Worm (Caenorhabditis elegans) whole organism, L1 larva: ENCODE data around the gene R160.2.

Experiments used
- C16A3.4 ChIP-seq: fragments of 150-350 bp; optimal IDR thresholded peaks from 2 replicates; lab custom pipeline; 2014; ENCODE audit warnings: missing biosample characterization, missing genetic modification characterization
- F16B12.6 ChIP-seq: fragments of 150-350 bp; optimal IDR thresholded peaks from 2 replicates; lab custom pipeline; 2014; ENCODE audit warnings: missing biosample characterization, missing genetic modification characterization
- aha-1 ChIP-seq: fragments of 150-350 bp; optimal IDR thresholded peaks from 2 replicates; lab custom pipeline; 2014; ENCODE audit warnings: missing biosample characterization, missing genetic modification characterization
- alr-1 ChIP-seq: fragments of 200-800 bp; sonication (Bioruptor generic); optimal IDR thresholded peaks from 2 replicates; lab custom pipeline; 2018; ENCODE audit warnings: borderline replicate concordance, mild to moderate bottlenecking, missing genetic modification characterization, missing compliant biosample characterization
- aly-2 ChIP-seq: fragments of 150-350 bp; optimal IDR thresholded peaks from 2 replicates; lab custom pipeline; 2014; ENCODE audit warnings: missing biosample characterization, missing genetic modification characterization
- ama-1 ChIP-seq: fragments of 150-350 bp; optimal IDR thresholded peaks from 2 replicates; lab custom pipeline; 2014
- blmp-1 ChIP-seq: fragments of 150-350 bp; optimal IDR thresholded peaks from 2 replicates; lab custom pipeline; 2014; ENCODE audit warnings: missing biosample characterization, missing genetic modification characterization
- ceh-8 ChIP-seq: fragments of 200-800 bp; sonication (Bioruptor generic); optimal IDR thresholded peaks from 2 replicates; lab custom pipeline; 2018; ENCODE audit warnings: mild to moderate bottlenecking, missing genetic modification characterization, moderate library complexity, missing compliant biosample characterization
- ceh-82 ChIP-seq, 3 experiments: fragments of 150-350 bp in 1 of 3; sonication (generic microtip) in 2 of 3; optimal IDR thresholded peaks; 2 replicates each; lab custom pipeline; 2014 to 2017; ENCODE audit warnings: missing biosample characterization in 3 of 3, missing genetic modification characterization in 3 of 3
- ceh-88 ChIP-seq: fragments of 200-800 bp; sonication (Bioruptor generic); IDR thresholded peaks from 2 replicates; pipeline ENCODE4 v1.3.6; 2022; ENCODE audit warnings: missing genetic modification characterization, missing compliant biosample characterization
- dpl-1 ChIP-seq, 3 experiments: fragments of 150-350 bp in 2 of 3; sonication (generic microtip) in 1 of 3; optimal IDR thresholded peaks; 2 replicates each; lab custom pipeline; 2014 to 2017; ENCODE audit warnings: missing biosample characterization in 3 of 3, missing genetic modification characterization in 3 of 3, missing genetic modification reagents in 3 of 3
- dsc-1 ChIP-seq: sonication (generic microtip); optimal IDR thresholded peaks from 2 replicates; lab custom pipeline; 2016; ENCODE audit warnings: mild to moderate bottlenecking, missing genetic modification characterization, missing compliant biosample characterization
- efl-1 ChIP-seq, 4 experiments: fragments of 150-350 bp; optimal IDR thresholded peaks in 3 of 4; peaks in 1 of 4; 1 replicate in 1 of 4; 2 replicates in 3 of 4; lab custom pipeline; 2014; ENCODE audit warnings: missing biosample characterization in 2 of 4, missing genetic modification characterization in 2 of 4, missing genetic modification reagents in 2 of 4
- efl-3 ChIP-seq: fragments of 200-800 bp; sonication (Bioruptor generic); optimal IDR thresholded peaks from 2 replicates; lab custom pipeline; 2018; ENCODE audit warnings: mild to moderate bottlenecking, missing genetic modification characterization, missing compliant biosample characterization
- fkh-8 ChIP-seq: sonication (generic microtip); optimal IDR thresholded peaks from 2 replicates; lab custom pipeline; 2016; ENCODE audit warnings: mild to moderate bottlenecking, missing genetic modification characterization, missing compliant biosample characterization
- fos-1 ChIP-seq: fragments of 150-350 bp; optimal IDR thresholded peaks from 2 replicates; lab custom pipeline; 2014; ENCODE audit warnings: missing biosample characterization, missing genetic modification characterization
- hlh-4 ChIP-seq: sonication (generic microtip); optimal IDR thresholded peaks from 2 replicates; lab custom pipeline; 2016; ENCODE audit warnings: mild to moderate bottlenecking, missing genetic modification characterization, missing compliant biosample characterization
- isw-1 ChIP-seq: fragments of 200-800 bp; sonication (Bioruptor generic); IDR thresholded peaks from 2 replicates; pipeline ENCODE4 v1.3.6; 2022; ENCODE audit warnings: missing genetic modification characterization, missing compliant biosample characterization
- lin-13 ChIP-seq: fragments of 150-350 bp; optimal IDR thresholded peaks from 2 replicates; lab custom pipeline; 2014; ENCODE audit warnings: missing biosample characterization, missing genetic modification reagents, missing genetic modification characterization
- lin-14 ChIP-seq: fragments of 200-800 bp; sonication (Bioruptor generic); optimal IDR thresholded peaks from 2 replicates; lab custom pipeline; 2018; ENCODE audit warnings: mild to moderate bottlenecking, missing genetic modification characterization, moderate library complexity, missing compliant biosample characterization
- lin-15B ChIP-seq: fragments of 150-350 bp; sonication (generic microtip); optimal IDR thresholded peaks from 3 replicates; lab custom pipeline; 2014; ENCODE audit warnings: missing biosample characterization, missing genetic modification characterization
- mab-9 ChIP-seq: fragments of 200-800 bp; sonication (Bioruptor generic); IDR thresholded peaks from 2 replicates; pipeline ENCODE4 v1.3.6; 2022; ENCODE audit warnings: missing genetic modification reagents, missing genetic modification characterization, missing compliant biosample characterization
- mdl-1 ChIP-seq, 2 experiments: fragments of 150-350 bp; optimal IDR thresholded peaks; 2 replicates each; lab custom pipeline; 2014 to 2017; ENCODE audit warnings: missing biosample characterization in 2 of 2, missing genetic modification characterization in 2 of 2, inconsistent platforms in 1 of 2
- nhr-11 ChIP-seq: fragments of 150-350 bp; optimal IDR thresholded peaks from 2 replicates; lab custom pipeline; 2014; ENCODE audit warnings: missing biosample characterization, missing genetic modification characterization
- nhr-19 ChIP-seq: fragments of 200-800 bp; sonication (Bioruptor generic); conservative IDR thresholded peaks from 2 replicates; pipeline ENCODE4 v1.3.6; 2022; ENCODE audit warnings: missing genetic modification characterization, missing compliant biosample characterization
- nhr-237 ChIP-seq: fragments of 150-350 bp; optimal IDR thresholded peaks from 2 replicates; lab custom pipeline; 2014; ENCODE audit warnings: missing biosample characterization, missing genetic modification characterization
- nhr-28 ChIP-seq: fragments of 150-350 bp; optimal IDR thresholded peaks from 2 replicates; lab custom pipeline; 2014; ENCODE audit warnings: missing biosample characterization, missing genetic modification characterization
- nhr-85 ChIP-seq: sonication (generic microtip); peaks from one replicate; lab custom pipeline; 2016; ENCODE audit warnings: missing genetic modification characterization, inconsistent platforms, missing compliant biosample characterization
- rnt-1 ChIP-seq: sonication (generic microtip); optimal IDR thresholded peaks from 2 replicates; lab custom pipeline; 2016; ENCODE audit warnings: mild to moderate bottlenecking, missing genetic modification characterization, moderate library complexity, missing compliant biosample characterization
- skn-1 ChIP-seq: fragments of 150-350 bp; optimal IDR thresholded peaks from 2 replicates; lab custom pipeline; 2014; ENCODE audit warnings: missing biosample characterization, missing genetic modification characterization
- snpc-4 ChIP-seq: fragments of 150-350 bp; optimal IDR thresholded peaks from 2 replicates; lab custom pipeline; 2014; ENCODE audit warnings: missing biosample characterization, missing genetic modification characterization
- snu-23 ChIP-seq: sonication (generic microtip); optimal IDR thresholded peaks from 2 replicates; lab custom pipeline; 2016; ENCODE audit warnings: missing genetic modification characterization, missing compliant biosample characterization
- swsn-7 ChIP-seq: sonication (generic microtip); optimal IDR thresholded peaks from 2 replicates; lab custom pipeline; 2016; ENCODE audit warnings: missing genetic modification characterization, missing compliant biosample characterization
- unc-130 ChIP-seq: fragments of 150-350 bp; optimal IDR thresholded peaks from 2 replicates; lab custom pipeline; 2017; ENCODE audit warnings: missing biosample characterization, missing genetic modification characterization, inconsistent platforms
- vab-15 ChIP-seq: sonication (generic microtip); optimal IDR thresholded peaks from 2 replicates; lab custom pipeline; 2017; ENCODE audit warnings: missing genotype, mild to moderate bottlenecking, missing genetic modification characterization, missing compliant biosample characterization
- zip-4 ChIP-seq: fragments of 200-800 bp; sonication (Bioruptor generic); optimal IDR thresholded peaks from 2 replicates; lab custom pipeline; 2018; ENCODE audit warnings: mild to moderate bottlenecking, missing genetic modification characterization, moderate library complexity, missing compliant biosample characterization

R160.2 gene

ce11 chrX:4359030-4359429, 17.7 kb downstream of the R160.2 start:
- TF ChIP-seq fkh-8 (no peak), vab-15 (no peak), mab-9 (GFP tag; lab: Robert Waterston, UW) (no peak)
- TF ChIP-seq, all 84 proteins: peak for 0

- TF ChIP-seq F16B12.6 (tag; lab: Kevin White, UChicago) (no peak), lin-14 (no peak), ceh-82 (tag; optimal IDR thresholded peaks at IDR 0.05; lab: Kevin White, UChicago) (no peak), dpl-1 (GFP tag; optimal IDR thresholded peaks at IDR 0.05; lab: Kevin White, UChicago) (no peak), unc-130 (tag; lab: Kevin White, UChicago) (no peak), efl-3 (no peak), hlh-4 (tag; lab: Kevin White, UChicago) (no peak), nhr-28 (tag; lab: Kevin White, UChicago) (no peak), lin-13 (GFP tag; lab: Kevin White, UChicago) (no peak), blmp-1 (tag; lab: Kevin White, UChicago) (no peak), snu-23 (GFP tag; lab: Kevin White, UChicago) (no peak), ceh-8 (GFP tag; lab: Kevin White, UChicago) (no peak), alr-1 (tag; lab: Kevin White, UChicago) (no peak)
- TF ChIP-seq, all 84 proteins: peak for 0
Measured at ce11 chrX:4357467-4357866, 19.2 kb downstream of the R160.2 start, which contains the start of gene F14H12.6. Gene F14H12.6 (minus strand): TSS chrX:4357567.

ce11 chrX:4353318-4353717, 23.4 kb downstream of the R160.2 start, which contains the start of gene col-165:
Gene col-165 (plus strand): TSS chrX:4353618.
- TF ChIP-seq isw-1 (GFP tag; lab: Robert Waterston, UW), result no peak
- TF ChIP-seq aly-2 (tag; lab: Kevin White, UChicago), result no peak
- TF ChIP-seq dsc-1, result no peak
- no peak for TF ChIP-seq fos-1 (tag; lab: Kevin White, UChicago)
- no peak for TF ChIP-seq C16A3.4 (tag; lab: Kevin White, UChicago)
- no peak for TF ChIP-seq ama-1 (lab: Kevin White, UChicago)
- TF ChIP-seq aha-1 (tag; lab: Kevin White, UChicago), result no peak
- no peak for TF ChIP-seq lin-14
- TF ChIP-seq rnt-1 (tag; lab: Kevin White, UChicago), result no peak
- no peak for TF ChIP-seq nhr-11 (tag; lab: Kevin White, UChicago)
- TF ChIP-seq ceh-8 (GFP tag; lab: Kevin White, UChicago), result no peak

- TF ChIP-seq ceh-88 (GFP tag; lab: Robert Waterston, UW), result no peak
- TF ChIP-seq mdl-1 (tag; optimal IDR thresholded peaks at IDR 0.05; lab: Kevin White, UChicago), result no peak
- no peak for TF ChIP-seq aha-1 (tag; lab: Kevin White, UChicago)
- TF ChIP-seq, all 84 proteins: peak for 0
Measured at ce11 chrX:4350198-4350597, 26.5 kb downstream of the R160.2 start, which contains the start of gene F14H12.2. Gene F14H12.2 (plus strand): TSS chrX:4350498.

- no peak for TF ChIP-seq zip-4 (GFP tag; lab: Kevin White, UChicago)
- TF ChIP-seq nhr-85 (tag; lab: Kevin White, UChicago), result peak; percentile 12
- no peak for TF ChIP-seq swsn-7 (tag; lab: Kevin White, UChicago)
Measured at ce11 chrX:4343915-4344314, 32.8 kb downstream of the R160.2 start, which contains the start of gene F14H12.3. Gene F14H12.3 (plus strand): TSS chrX:4344215.

ce11 chrX:4342730-4343129, 34.0 kb downstream of the R160.2 start:
- TF ChIP-seq nhr-237 (tag; lab: Kevin White, UChicago) (no peak), snpc-4 (tag; lab: Kevin White, UChicago) (no peak), nhr-19 (GFP tag; lab: Robert Waterston, UW) (no peak), skn-1 (tag; lab: Kevin White, UChicago) (peak; percentile 60), lin-15B (tag; lab: Kevin White, UChicago) (no peak), efl-1 (optimal IDR thresholded peaks at IDR 0.05; lab: Kevin White, UChicago) (no peak), efl-1 (GFP tag; optimal IDR thresholded peaks at IDR 0.05 in 1 of 2; lab: Kevin White, UChicago) (no peak)
